Worm (Caenorhabditis elegans) whole organism, late embryonic: ENCODE results near the gene nas-23.

Experiments used
- F13H6.1 ChIP-seq: sonication (generic microtip); optimal IDR thresholded peaks from 2 replicates; lab custom pipeline; 2016; ENCODE audit warnings: missing genetic modification characterization, missing compliant biosample characterization
- K02D7.2 ChIP-seq: sonication (generic microtip); optimal IDR thresholded peaks from 2 replicates; lab custom pipeline; 2017; ENCODE audit warnings: mild to moderate bottlenecking, missing genetic modification characterization, missing compliant biosample characterization
- K09A11.1 ChIP-seq: sonication (generic microtip); optimal IDR thresholded peaks from 2 replicates; lab custom pipeline; 2017; ENCODE audit warnings: antibody characterized with exemption, mild to moderate bottlenecking, missing genetic modification characterization, missing compliant biosample characterization; ENCODE audit not compliant: insufficient read depth
- T23F11.4 ChIP-seq: fragments of 200-800 bp; sonication (Bioruptor generic); optimal IDR thresholded peaks from 2 replicates; lab custom pipeline; 2018; ENCODE audit warnings: mild to moderate bottlenecking, missing genetic modification characterization, missing compliant biosample characterization
- Y22D7AL.16 ChIP-seq: sonication (generic microtip); optimal IDR thresholded peaks from 2 replicates; lab custom pipeline; 2016; ENCODE audit warnings: missing genetic modification characterization, missing compliant biosample characterization
- ceh-18 ChIP-seq: sonication (generic microtip); optimal IDR thresholded peaks from 2 replicates; lab custom pipeline; 2016; ENCODE audit warnings: missing genetic modification characterization, missing compliant biosample characterization
- ceh-2 ChIP-seq: sonication (generic microtip); optimal IDR thresholded peaks from 2 replicates; lab custom pipeline; 2016; ENCODE audit warnings: missing genotype, missing genetic modification characterization, missing compliant biosample characterization
- ceh-30 ChIP-seq: fragments of 150-350 bp; optimal IDR thresholded peaks from 2 replicates; lab custom pipeline; 2014; ENCODE audit warnings: missing biosample characterization, missing genetic modification characterization
- ceh-34 ChIP-seq: sonication (generic microtip); optimal IDR thresholded peaks from 2 replicates; lab custom pipeline; 2016; ENCODE audit warnings: mild to moderate bottlenecking, missing genetic modification characterization, missing compliant biosample characterization
- ceh-48 ChIP-seq: sonication (generic microtip); optimal IDR thresholded peaks from 2 replicates; lab custom pipeline; 2016; ENCODE audit warnings: missing genetic modification characterization, inconsistent platforms, missing compliant biosample characterization
- dmd-4 ChIP-seq: sonication (generic microtip); optimal IDR thresholded peaks from 2 replicates; lab custom pipeline; 2016; ENCODE audit warnings: borderline replicate concordance, missing genetic modification characterization, missing compliant biosample characterization
- elt-2 ChIP-seq: sonication (generic microtip); optimal IDR thresholded peaks from 2 replicates; lab custom pipeline; 2016; ENCODE audit warnings: missing genetic modification reagents, missing genetic modification characterization, missing compliant biosample characterization
- elt-4 ChIP-seq: sonication (generic microtip); optimal IDR thresholded peaks from 2 replicates; lab custom pipeline; 2016; ENCODE audit warnings: missing genetic modification characterization, missing compliant biosample characterization
- ets-4 ChIP-seq: sonication (generic microtip); optimal IDR thresholded peaks from 2 replicates; lab custom pipeline; 2016; ENCODE audit warnings: missing genetic modification characterization, missing compliant biosample characterization
- eyg-1 ChIP-seq: sonication (generic microtip); optimal IDR thresholded peaks from 2 replicates; lab custom pipeline; 2016; ENCODE audit warnings: missing genotype, missing genetic modification characterization, missing compliant biosample characterization
- fkh-10 ChIP-seq: fragments of 150-350 bp; optimal IDR thresholded peaks from 2 replicates; lab custom pipeline; 2014; ENCODE audit warnings: missing biosample characterization, missing genetic modification reagents, missing genetic modification characterization
- hlh-15 ChIP-seq: sonication (generic microtip); optimal IDR thresholded peaks from 2 replicates; lab custom pipeline; 2016; ENCODE audit warnings: missing genetic modification characterization, missing compliant biosample characterization
- hlh-30 ChIP-seq: sonication (generic microtip); optimal IDR thresholded peaks from 2 replicates; lab custom pipeline; 2017; ENCODE audit warnings: antibody characterized with exemption, missing genetic modification characterization, missing compliant biosample characterization; ENCODE audit not compliant: insufficient read depth
- lin-11 ChIP-seq: fragments of 200-800 bp; sonication (Bioruptor generic); optimal IDR thresholded peaks from 2 replicates; lab custom pipeline; 2018; ENCODE audit warnings: mild to moderate bottlenecking, missing genetic modification characterization, missing compliant biosample characterization
- nfya-1 ChIP-seq: sonication (generic microtip); optimal IDR thresholded peaks from 2 replicates; lab custom pipeline; 2017; ENCODE audit warnings: missing genetic modification characterization, mild to moderate bottlenecking, missing compliant biosample characterization, antibody characterized with exemption, moderate library complexity
- nhr-11 ChIP-seq: fragments of 150-350 bp; optimal IDR thresholded peaks from 2 replicates; lab custom pipeline; 2014; ENCODE audit warnings: missing biosample characterization, missing genetic modification characterization
- nhr-232 ChIP-seq: sonication (generic microtip); optimal IDR thresholded peaks from 2 replicates; lab custom pipeline; 2016; ENCODE audit warnings: missing genetic modification characterization, missing compliant biosample characterization
- npax-4 ChIP-seq: sonication (generic microtip); optimal IDR thresholded peaks from 2 replicates; lab custom pipeline; 2016; ENCODE audit warnings: missing genetic modification characterization, missing compliant biosample characterization
- odd-2 ChIP-seq: sonication (generic microtip); optimal IDR thresholded peaks from 2 replicates; lab custom pipeline; 2017; ENCODE audit warnings: antibody characterized with exemption, mild to moderate bottlenecking, missing genetic modification characterization, missing compliant biosample characterization
- pat-9 ChIP-seq: fragments of 200-800 bp; sonication (Bioruptor generic); optimal IDR thresholded peaks from 2 replicates; lab custom pipeline; 2018; ENCODE audit warnings: mild to moderate bottlenecking, missing genetic modification characterization, moderate library complexity, missing compliant biosample characterization
- pha-4 ChIP-seq: fragments of 150-350 bp; optimal IDR thresholded peaks from 2 replicates; lab custom pipeline; 2018; ENCODE audit warnings: missing biosample characterization, missing genetic modification reagents, missing genetic modification characterization
- pros-1 ChIP-seq: fragments of 150-350 bp; optimal IDR thresholded peaks from 2 replicates; lab custom pipeline; 2014; ENCODE audit warnings: missing biosample characterization, missing genetic modification reagents, missing genetic modification characterization
- ref-2 ChIP-seq: sonication (generic microtip); optimal IDR thresholded peaks from 2 replicates; lab custom pipeline; 2016; ENCODE audit warnings: missing genetic modification characterization, missing compliant biosample characterization
- rnt-1 ChIP-seq: sonication (generic microtip); optimal IDR thresholded peaks from 2 replicates; lab custom pipeline; 2016; ENCODE audit warnings: missing genetic modification characterization, missing compliant biosample characterization
- syd-9 ChIP-seq: sonication (generic microtip); optimal IDR thresholded peaks from 2 replicates; lab custom pipeline; 2016; ENCODE audit warnings: mild to moderate bottlenecking, missing genetic modification characterization, moderate library complexity, missing compliant biosample characterization
- unc-55 ChIP-seq: sonication (generic microtip); optimal IDR thresholded peaks from 2 replicates; lab custom pipeline; 2017; ENCODE audit warnings: missing biosample characterization, missing genetic modification reagents, missing genetic modification characterization
- zip-5 ChIP-seq: sonication (generic microtip); optimal IDR thresholded peaks from 2 replicates; lab custom pipeline; 2016; ENCODE audit warnings: missing genetic modification characterization, missing compliant biosample characterization

Gene nas-23

ce11 chrII:7531478-7531877 lies 38.0 kb upstream of the nas-23 start:
- TF ChIP-seq elt-2 (tag; lab: Kevin White, UChicago): no peak
- no peak for TF ChIP-seq ceh-30 (tag; lab: Kevin White, UChicago)
- TF ChIP-seq hlh-15 (tag; lab: Kevin White, UChicago): no peak
- no peak for TF ChIP-seq eyg-1 (tag; lab: Kevin White, UChicago)
- no peak for TF ChIP-seq syd-9
- TF ChIP-seq lin-11 (tag; lab: Kevin White, UChicago): no peak
- no peak for TF ChIP-seq nhr-11
- no peak for TF ChIP-seq ceh-34 (tag; lab: Kevin White, UChicago)
- TF ChIP-seq, all 69 proteins: peak for 0

- no peak for TF ChIP-seq zip-5 (tag; lab: Kevin White, UChicago)
- TF ChIP-seq dmd-4 (tag; lab: Kevin White, UChicago): no peak
- no peak for TF ChIP-seq K09A11.1 (tag; lab: Kevin White, UChicago)
- TF ChIP-seq Y22D7AL.16 (tag; lab: Kevin White, UChicago): no peak
- TF ChIP-seq pha-4: no peak
- no peak for TF ChIP-seq pros-1
- TF ChIP-seq ceh-18: no peak
- no peak for TF ChIP-seq elt-4 (tag; lab: Kevin White, UChicago)
Measured at ce11 chrII:7530944-7531343, 37.4 kb upstream of the nas-23 start, which contains the start of gene wrt-1. wrt-1 (plus strand) TSS chrII:7530996.

ce11 chrII:7529078-7529683 lies 35.7 kb upstream of the nas-23 start, which contains the start of gene ZK1290.5:
ZK1290.5 (plus strand) TSS chrII:7529643.
- TF ChIP-seq unc-55 (GFP tag; lab: Kevin White, UChicago) (peak; percentile 69), nhr-232 (tag; lab: Kevin White, UChicago) (no peak), ref-2 (no peak), ets-4 (peak; percentile 18), ceh-18 (peak; percentile 84), F13H6.1 (tag; lab: Kevin White, UChicago) (peak; percentile 10), rnt-1 (tag; lab: Kevin White, UChicago) (peak; percentile 54), nfya-1 (tag; lab: Kevin White, UChicago) (peak; percentile 50), hlh-30 (tag; lab: Kevin White, UChicago) (peak; percentile 61)

ce11 chrII:7528210-7528609 lies 34.7 kb upstream of the nas-23 start:
- TF ChIP-seq elt-4 (tag; lab: Kevin White, UChicago) (no peak), odd-2 (tag; lab: Kevin White, UChicago) (no peak), ceh-48 (tag; lab: Kevin White, UChicago) (no peak), npax-4 (tag; lab: Kevin White, UChicago) (no peak), nfya-1 (tag; lab: Kevin White, UChicago) (no peak), K02D7.2 (tag; lab: Kevin White, UChicago) (no peak), elt-2 (tag; lab: Kevin White, UChicago) (no peak), fkh-10 (no peak), pat-9 (tag; lab: Kevin White, UChicago) (no peak)
- TF ChIP-seq, all 69 proteins: peak for 0

- TF ChIP-seq T23F11.4 (GFP tag; lab: Kevin White, UChicago): no peak
- TF ChIP-seq pha-4: no peak
- TF ChIP-seq ceh-2 (tag; lab: Kevin White, UChicago): no peak
Measured at ce11 chrII:7525458-7525857, 32.0 kb upstream of the nas-23 start, which contains the start of the genes ZK1290.7 and rnh-1.1. ZK1290.7 (minus strand) TSS chrII:7525558. rnh-1.1 (plus strand) TSS chrII:7525738.
